Worm (Caenorhabditis elegans) whole organism, L4 larva: ENCODE measurements around the gene cwp-5.
A peak's percentile ranks its signal among the peaks of the same experiment; 100 is the strongest.

Source experiments
- aly-2 ChIP-seq: sonication (generic microtip); optimal IDR thresholded peaks from 2 replicates; lab custom pipeline; 2018; ENCODE audit warnings: missing biosample characterization, missing genetic modification characterization
- ama-1 ChIP-seq: fragments of 150-350 bp; optimal IDR thresholded peaks from 2 replicates; lab custom pipeline; 2014; ENCODE audit warnings: inconsistent platforms, mixed read lengths
- lin-39 ChIP-seq: fragments of 150-350 bp; optimal IDR thresholded peaks from 2 replicates; lab custom pipeline; 2014; ENCODE audit warnings: missing biosample characterization, missing genetic modification reagents, missing genetic modification characterization
- nhr-76 ChIP-seq: fragments of 150-350 bp; optimal IDR thresholded peaks from 2 replicates; lab custom pipeline; 2014; ENCODE audit warnings: missing biosample characterization, missing genetic modification characterization
- unc-39 ChIP-seq: sonication (generic microtip); optimal IDR thresholded peaks from 2 replicates; lab custom pipeline; 2017; ENCODE audit warnings: missing biosample characterization, missing genetic modification characterization
- unc-62 ChIP-seq, 3 experiments: fragments of 150-350 bp in 1 of 3; sonication (generic microtip); optimal IDR thresholded peaks in 2 of 3; peaks in 1 of 3; 1 replicate in 1 of 3; 2 replicates in 2 of 3; lab custom pipeline; 2014 to 2017; ENCODE audit warnings: missing biosample characterization in 3 of 3, missing genetic modification characterization in 3 of 3, missing genetic modification reagents in 3 of 3, missing genotype in 1 of 3

- TF ChIP-seq unc-62 (GFP tag; optimal IDR thresholded peaks at IDR 0.05 in 1 of 2; lab: Kevin White, UChicago) (peak in 1 of 2 experiments; percentile 50), unc-62 (tag; optimal IDR thresholded peaks at IDR 0.05; lab: Kevin White, UChicago) (no peak), nhr-76 (tag; lab: Kevin White, UChicago) (no peak), lin-39 (no peak), ama-1 (no peak), unc-39 (tag; lab: Kevin White, UChicago) (no peak), aly-2 (tag; lab: Kevin White, UChicago) (no peak)
Measured at ce11 chrX:13200312-13200711, 10.6 kb upstream of the cwp-5 start.
